Fruit fly (Drosophila melanogaster) Kc167 (cell line): ENCODE results near the gene CG31926.

ENCODE experiments used
- Myc ChIP-seq: fragments of >200 bp; optimal IDR thresholded peaks from 2 replicates; lab custom pipeline; 2017; ENCODE audit warnings: missing external identifiers
- h ChIP-seq: fragments of >200 bp; optimal IDR thresholded peaks from 3 replicates; lab custom pipeline; 2018; ENCODE audit warnings: missing external identifiers
- insv ChIP-seq: fragments of >200 bp; optimal IDR thresholded peaks from 3 replicates; lab custom pipeline; 2018; ENCODE audit warnings: missing external identifiers
- psq ChIP-seq: fragments of >200 bp; optimal IDR thresholded peaks from 2 replicates; lab custom pipeline; 2017; ENCODE audit warnings: missing external identifiers
- ttk ChIP-seq: sonication (Bioruptor generic); optimal IDR thresholded peaks from 2 replicates; lab custom pipeline; 2017; ENCODE audit warnings: missing external identifiers

DNA sequence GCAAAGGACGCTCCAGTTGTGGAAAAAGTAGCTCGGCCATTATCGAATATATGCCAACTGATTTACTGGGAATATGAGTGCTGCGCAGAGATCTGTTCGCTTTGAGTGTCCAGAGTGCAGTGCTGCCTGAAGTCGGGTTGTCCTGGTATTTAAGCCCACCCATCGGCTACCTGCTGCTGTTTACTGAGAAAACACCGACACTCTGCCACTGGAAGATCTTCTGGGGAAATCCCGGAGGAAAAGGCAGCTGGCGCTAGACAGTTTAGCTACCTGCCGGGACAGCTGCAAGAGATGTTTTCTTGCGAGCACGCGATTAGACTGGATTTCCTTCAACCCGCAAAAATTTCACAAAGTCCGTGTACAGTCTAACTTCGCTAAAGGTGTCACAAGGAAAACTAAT is 22.8 kb downstream of the CG31926 start, which contains the start of gene halo:
- no peak for TF ChIP-seq h (lab: Kevin White, UChicago)
- no peak for TF ChIP-seq psq (lab: Kevin White, UChicago)
- no peak for TF ChIP-seq insv (lab: Kevin White, UChicago)
- TF ChIP-seq ttk (lab: Kevin White, UChicago): no peak
- no peak for TF ChIP-seq Myc (lab: Kevin White, UChicago)
